Fruit fly (Drosophila melanogaster): ENCODE data around the gene CG18745.

The CG18745 gene

dm6 chr3R:7809662-7810621, 24.0 kb upstream of the CG18745 start, which contains the start of the genes CG2993 and sgll (continued):
- peak; percentile 69 for TF ChIP-seq Lim3 (GFP tag; IDR thresholded peaks at IDR 0.05)
- peak; percentile 96 for TF ChIP-seq Ptx1 (GFP tag; IDR thresholded peaks at IDR 0.05)
- TF ChIP-seq ro (GFP tag; IDR thresholded peaks at IDR 0.05), result peak; percentile 89
- TF ChIP-seq sima (GFP tag; optimal IDR thresholded peaks at IDR 0.05), result peak; percentile 60
- peak; percentile 95 for TF ChIP-seq CG16863 (GFP tag; optimal IDR thresholded peaks at IDR 0.05)
- peak; percentile 52 for TF ChIP-seq pfk (GFP tag; optimal IDR thresholded peaks at IDR 0.05)
- TF ChIP-seq CG11247 (GFP tag; IDR thresholded peaks at IDR 0.05), result peak; percentile 98
- TF ChIP-seq da (GFP tag; optimal IDR thresholded peaks at IDR 0.05), result peak; percentile 93
- peak; percentile 91 for TF ChIP-seq CG30431 (GFP tag; optimal IDR thresholded peaks at IDR 0.05)
- TF ChIP-seq zfh1 (GFP tag; IDR thresholded peaks at IDR 0.05), result peak; percentile 97
- peak; percentile 45; the same call in 1 of the 2 replicates for TF ChIP-seq GATAe (GFP tag; conservative IDR thresholded peaks at IDR 0.05)
- peak; percentile 85 for TF ChIP-seq jing (GFP tag; optimal IDR thresholded peaks at IDR 0.05)
- peak; percentile 70 for TF ChIP-seq CG8478 (optimal IDR thresholded peaks at IDR 0.05)
- TF ChIP-seq wek (GFP tag; optimal IDR thresholded peaks at IDR 0.05), result peak; percentile 62
- TF ChIP-seq sna (GFP tag; IDR thresholded peaks at IDR 0.05; ENCODE audit: partially characterized antibody), result no peak
- TF ChIP-seq CG12104 (GFP tag; optimal IDR thresholded peaks at IDR 0.05), result peak; percentile 65
- peak; percentile 94 for TF ChIP-seq Mes4 (GFP tag; optimal IDR thresholded peaks at IDR 0.05)
- peak; percentile 97 for TF ChIP-seq tin (GFP tag; optimal IDR thresholded peaks at IDR 0.05)
- peak in 1 of 2 experiments; percentile 76 for TF ChIP-seq insv (GFP tag; optimal IDR thresholded peaks at IDR 0.05)
- TF ChIP-seq CG6683 (GFP tag; optimal IDR thresholded peaks at IDR 0.05), result no peak
- TF ChIP-seq Antp (GFP tag; optimal IDR thresholded peaks at IDR 0.05), result peak; percentile 97
- peak; percentile 71 for TF ChIP-seq Hmx (GFP tag; optimal IDR thresholded peaks at IDR 0.05)
- peak; percentile 79 for TF ChIP-seq CG14050 (GFP tag; IDR thresholded peaks at IDR 0.05)
- no peak for TF ChIP-seq zen2 (GFP tag; IDR thresholded peaks at IDR 0.05; ENCODE audit: partially characterized antibody)
- TF ChIP-seq CG4424 (GFP tag; optimal IDR thresholded peaks at IDR 0.05), result peak; percentile 92
- peak; percentile 94 for TF ChIP-seq CG9817 (tag; optimal IDR thresholded peaks at IDR 0.05)
- peak; percentile 86 for TF ChIP-seq eyg (GFP tag; optimal IDR thresholded peaks at IDR 0.05)
- peak; percentile 39; the same call in 1 of the 2 replicates for TF ChIP-seq toy (GFP tag; IDR thresholded peaks at IDR 0.05)
- TF ChIP-seq E2f1 (GFP tag; IDR thresholded peaks at IDR 0.05), result peak; percentile 94
- TF ChIP-seq Ets65A (GFP tag), result peak; percentile 99
- TF ChIP-seq corto (GFP tag; optimal IDR thresholded peaks at IDR 0.05), result no peak
- TF ChIP-seq BtbVII (GFP tag; optimal IDR thresholded peaks at IDR 0.05), result peak; percentile 6
- TF ChIP-seq Sry-δ (GFP tag; optimal IDR thresholded peaks at IDR 0.05), result peak; percentile 66
- peak; percentile 59; the same call in 1 of the 2 replicates for TF ChIP-seq Nf-YA (GFP tag; IDR thresholded peaks at IDR 0.05)
- TF ChIP-seq Gsc (GFP tag; IDR thresholded peaks at IDR 0.05), result peak; percentile 81
- no peak for TF ChIP-seq hb (GFP tag; IDR thresholded peaks at IDR 0.05; ENCODE audit: partially characterized antibody)
- TF ChIP-seq CG9609 (GFP tag; optimal IDR thresholded peaks at IDR 0.05), result peak; percentile 93
- TF ChIP-seq gsb-n (tag; optimal IDR thresholded peaks at IDR 0.05), result peak; percentile 70
- peak; percentile 88 for TF ChIP-seq CG7987 (GFP tag; optimal IDR thresholded peaks at IDR 0.05)
- TF ChIP-seq HLHmδ (GFP tag; optimal IDR thresholded peaks at IDR 0.05), result peak; percentile 84
- peak; percentile 76 for TF ChIP-seq CG31224 (GFP tag; IDR thresholded peaks at IDR 0.05)
- no peak for TF ChIP-seq Doc3 (GFP tag; IDR thresholded peaks at IDR 0.05; ENCODE audit: partially characterized antibody)
- TF ChIP-seq CG10565 (GFP tag; optimal IDR thresholded peaks at IDR 0.05), result no peak
- peak; percentile 1 for TF ChIP-seq CG34376 (GFP tag; optimal IDR thresholded peaks at IDR 0.05)
- peak; percentile 89 for TF ChIP-seq ttk (GFP tag; IDR thresholded peaks at IDR 0.05)
- TF ChIP-seq tup (GFP tag; optimal IDR thresholded peaks at IDR 0.05), result peak; percentile 48
- peak; percentile 62 for TF ChIP-seq CG4282 (GFP tag; optimal IDR thresholded peaks at IDR 0.05)
- TF ChIP-seq pum (GFP tag; optimal IDR thresholded peaks at IDR 0.05), result peak; percentile 96
- peak; percentile 85 for TF ChIP-seq fd3F (GFP tag; optimal IDR thresholded peaks at IDR 0.05)
